Worm (Caenorhabditis elegans) whole organism, L3 larva: Measurements from ENCODE around the gene fbxa-22.
A peak's percentile ranks its signal among the peaks of the same experiment; 100 is the strongest.

Source experiments
- ZK546.5 ChIP-seq: sonication (generic microtip); optimal IDR thresholded peaks from 2 replicates; lab custom pipeline; 2017; ENCODE audit warnings: missing biosample characterization, missing genetic modification characterization
- ama-1 ChIP-seq: fragments of 150-350 bp; optimal IDR thresholded peaks from 2 replicates; lab custom pipeline; 2018
- ceh-16 ChIP-seq: sonication (generic microtip); optimal IDR thresholded peaks from 2 replicates; lab custom pipeline; 2017; ENCODE audit warnings: missing biosample characterization, missing genetic modification characterization
- ceh-28 ChIP-seq: fragments of 150-350 bp; optimal IDR thresholded peaks from 2 replicates; lab custom pipeline; 2014; ENCODE audit warnings: missing biosample characterization, missing genetic modification reagents, missing genetic modification characterization
- ceh-9 ChIP-seq: sonication (generic microtip); optimal IDR thresholded peaks from 2 replicates; lab custom pipeline; 2018; ENCODE audit warnings: missing biosample characterization, missing genetic modification characterization
- egl-5 ChIP-seq: fragments of 150-350 bp; optimal IDR thresholded peaks from 2 replicates; lab custom pipeline; 2017; ENCODE audit warnings: missing biosample characterization, missing genetic modification reagents, missing genetic modification characterization, inconsistent platforms
- elt-2 ChIP-seq: sonication (generic microtip); optimal IDR thresholded peaks from 2 replicates; lab custom pipeline; 2016; ENCODE audit warnings: missing genetic modification reagents, mild to moderate bottlenecking, missing genetic modification characterization, missing compliant biosample characterization
- fkh-10 ChIP-seq: sonication (generic microtip); optimal IDR thresholded peaks from 2 replicates; lab custom pipeline; 2017; ENCODE audit warnings: missing biosample characterization, missing genetic modification reagents, missing genetic modification characterization
- fkh-2 ChIP-seq: fragments of 150-350 bp; optimal IDR thresholded peaks from 2 replicates; lab custom pipeline; 2014; ENCODE audit warnings: missing biosample characterization, missing genetic modification reagents, missing genetic modification characterization
- fos-1 ChIP-seq: fragments of 150-350 bp; optimal IDR thresholded peaks from 2 replicates; lab custom pipeline; 2014; ENCODE audit warnings: missing biosample characterization, missing genetic modification characterization
- hmg-11 ChIP-seq: sonication (generic microtip); optimal IDR thresholded peaks from 2 replicates; lab custom pipeline; 2016; ENCODE audit warnings: missing genetic modification characterization, missing compliant biosample characterization
- jun-1 ChIP-seq: fragments of 150-350 bp; optimal IDR thresholded peaks from 2 replicates; lab custom pipeline; 2014; ENCODE audit warnings: missing biosample characterization, missing genetic modification reagents, missing genetic modification characterization
- lin-15B ChIP-seq: fragments of 150-350 bp; optimal IDR thresholded peaks from 2 replicates; lab custom pipeline; 2014; ENCODE audit warnings: missing biosample characterization, missing genetic modification characterization
- lsy-12 ChIP-seq: sonication (generic microtip); optimal IDR thresholded peaks from 2 replicates; lab custom pipeline; 2016; ENCODE audit warnings: mild to moderate bottlenecking, missing genetic modification characterization, missing compliant biosample characterization
- mdl-1 ChIP-seq: fragments of 150-350 bp; optimal IDR thresholded peaks from 2 replicates; lab custom pipeline; 2014; ENCODE audit warnings: missing biosample characterization, missing genetic modification characterization
- mml-1 ChIP-seq: fragments of 150-350 bp; sonication (generic microtip); optimal IDR thresholded peaks from 3 replicates; lab custom pipeline; 2014; ENCODE audit warnings: missing biosample characterization, missing genetic modification characterization
- nfya-1 ChIP-seq: sonication (generic microtip); optimal IDR thresholded peaks from 2 replicates; lab custom pipeline; 2017; ENCODE audit warnings: missing genetic modification characterization, mild to moderate bottlenecking, missing compliant biosample characterization, antibody characterized with exemption, moderate library complexity; ENCODE audit not compliant: insufficient read depth
- nhr-11 ChIP-seq: fragments of 150-350 bp; optimal IDR thresholded peaks from 2 replicates; lab custom pipeline; 2014; ENCODE audit warnings: missing biosample characterization, missing genetic modification characterization
- nhr-12 ChIP-seq: fragments of 150-350 bp; optimal IDR thresholded peaks from 2 replicates; lab custom pipeline; 2014; ENCODE audit warnings: missing biosample characterization, missing genetic modification characterization
- nhr-23 ChIP-seq: fragments of 150-350 bp; optimal IDR thresholded peaks from 2 replicates; lab custom pipeline; 2014; ENCODE audit warnings: missing biosample characterization, missing genetic modification reagents, missing genetic modification characterization
- nhr-237 ChIP-seq: fragments of 150-350 bp; optimal IDR thresholded peaks from 2 replicates; lab custom pipeline; 2014; ENCODE audit warnings: missing biosample characterization, missing genetic modification characterization
- nhr-25 ChIP-seq: sonication (generic microtip); optimal IDR thresholded peaks from 2 replicates; lab custom pipeline; 2017; ENCODE audit warnings: missing biosample characterization, missing genetic modification characterization
- nhr-43 ChIP-seq: sonication (generic microtip); optimal IDR thresholded peaks from 2 replicates; lab custom pipeline; 2016; ENCODE audit warnings: mild to moderate bottlenecking, missing genetic modification characterization, missing compliant biosample characterization; ENCODE audit not compliant: poor library complexity, severe bottlenecking
- nhr-76 ChIP-seq: fragments of 150-350 bp; sonication (generic microtip); optimal IDR thresholded peaks from 5 replicates; lab custom pipeline; 2014; ENCODE audit warnings: missing biosample characterization, missing genetic modification characterization
- pha-4 ChIP-seq: fragments of 150-350 bp; optimal IDR thresholded peaks from 2 replicates; lab custom pipeline; 2014; ENCODE audit warnings: missing biosample characterization, missing genetic modification reagents, missing genetic modification characterization
- pqm-1 ChIP-seq: fragments of 150-350 bp; optimal IDR thresholded peaks from 2 replicates; lab custom pipeline; 2017; ENCODE audit warnings: missing biosample characterization, missing genetic modification characterization, inconsistent platforms
- sea-2 ChIP-seq: fragments of 150-350 bp; sonication (generic microtip); optimal IDR thresholded peaks from 4 replicates; lab custom pipeline; 2014; ENCODE audit warnings: missing biosample characterization, missing genetic modification reagents, missing genetic modification characterization
- tbx-2 ChIP-seq: sonication (generic microtip); optimal IDR thresholded peaks from 2 replicates; lab custom pipeline; 2016; ENCODE audit warnings: mild to moderate bottlenecking, missing genetic modification characterization, missing compliant biosample characterization
- unc-62 ChIP-seq: fragments of 150-350 bp; sonication (generic microtip); optimal IDR thresholded peaks from 4 replicates; lab custom pipeline; 2014; ENCODE audit warnings: missing biosample characterization, missing genetic modification reagents, missing genetic modification characterization
- zag-1 ChIP-seq: fragments of 150-350 bp; optimal IDR thresholded peaks from 2 replicates; lab custom pipeline; 2014; ENCODE audit warnings: missing biosample characterization, missing genetic modification characterization
- ztf-11 ChIP-seq: fragments of 150-350 bp; optimal IDR thresholded peaks from 2 replicates; lab custom pipeline; 2014; ENCODE audit warnings: missing biosample characterization, missing genetic modification characterization
- ztf-4 ChIP-seq: fragments of 150-350 bp; optimal IDR thresholded peaks from 2 replicates; lab custom pipeline; 2014; ENCODE audit warnings: missing biosample characterization, missing genetic modification characterization

fbxa-22 gene

DNA sequence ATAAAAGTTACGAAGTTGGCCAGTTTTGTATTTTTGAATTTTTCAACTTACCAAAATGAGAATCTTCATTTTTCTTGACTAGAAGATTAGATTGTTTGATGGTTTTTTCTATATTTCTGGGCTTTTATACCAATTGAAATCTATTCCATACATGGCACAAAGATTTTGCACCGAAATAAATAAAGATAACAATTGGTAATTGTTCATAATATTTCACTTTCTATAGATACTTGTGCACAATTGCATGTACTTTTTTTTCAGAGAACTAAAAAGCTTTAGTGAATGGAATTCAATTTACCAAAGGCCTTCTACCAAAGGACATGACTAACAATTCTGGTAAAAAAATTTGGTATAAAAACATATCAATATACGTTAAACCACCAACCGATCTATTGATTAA is 15.9 kb downstream of the fbxa-22 start, which contains the start of the genes T12B5.15 and T12B5.14:
Gene T12B5.15, minus strand, starts transcription at position 101 of the 400 bp plus-strand sequence.
Gene T12B5.14, plus strand, starts transcription at position 321 of the 400 bp plus-strand sequence.
- TF ChIP-seq ceh-9 (tag; lab: Kevin White, UChicago) (no peak), nhr-237 (tag; lab: Kevin White, UChicago) (no peak), ceh-16 (tag; lab: Kevin White, UChicago) (no peak), ceh-28 (tag; lab: Kevin White, UChicago) (no peak), jun-1 (tag; lab: Kevin White, UChicago) (no peak), ama-1 (lab: Kevin White, UChicago) (no peak), mdl-1 (tag; lab: Kevin White, UChicago) (no peak), nhr-11 (tag; lab: Kevin White, UChicago) (no peak), egl-5 (tag; lab: Kevin White, UChicago) (no peak), mml-1 (tag; lab: Kevin White, UChicago) (no peak), tbx-2 (tag; lab: Kevin White, UChicago) (no peak), lsy-12 (no peak), nhr-12 (tag; lab: Kevin White, UChicago) (no peak), pqm-1 (tag; lab: Kevin White, UChicago) (no peak)

DNA sequence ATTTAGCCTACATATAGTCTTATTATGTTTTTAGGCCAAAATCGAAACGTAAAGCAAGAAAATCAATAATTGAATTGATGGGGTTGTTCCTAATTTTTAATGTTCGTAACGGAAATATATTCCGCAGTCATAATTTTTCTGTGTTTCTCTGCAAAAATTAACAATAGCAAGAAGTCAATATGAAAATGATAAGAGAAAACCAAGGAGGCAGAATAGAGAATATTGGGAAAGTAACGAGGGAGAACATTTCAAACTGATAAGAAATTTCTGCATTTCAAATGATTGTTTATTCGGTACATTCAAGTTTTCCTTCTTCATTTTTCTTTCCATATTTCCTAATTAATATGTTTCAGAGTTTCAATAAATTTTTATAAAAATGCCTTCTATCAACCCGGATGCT is 17.3 kb downstream of the fbxa-22 start, which contains the start of gene fbxa-54:
Gene fbxa-54, plus strand, starts transcription at position 354 of the 400 bp plus-strand sequence.
- no peak for TF ChIP-seq fkh-10 (GFP tag; lab: Kevin White, UChicago)
- no peak for TF ChIP-seq ZK546.5 (tag; lab: Kevin White, UChicago)
- TF ChIP-seq ztf-4 (tag; lab: Kevin White, UChicago): no peak
- no peak for TF ChIP-seq mml-1 (tag; lab: Kevin White, UChicago)
- no peak for TF ChIP-seq tbx-2 (tag; lab: Kevin White, UChicago)
- TF ChIP-seq pha-4 (tag; lab: Kevin White, UChicago): peak; percentile 66
- peak; percentile 70 for TF ChIP-seq elt-2 (tag; lab: Kevin White, UChicago)
- no peak for TF ChIP-seq nfya-1 (tag; lab: Kevin White, UChicago)
- TF ChIP-seq egl-5 (tag; lab: Kevin White, UChicago): no peak
- no peak for TF ChIP-seq lsy-12
- no peak for TF ChIP-seq nhr-11 (tag; lab: Kevin White, UChicago)

DNA sequence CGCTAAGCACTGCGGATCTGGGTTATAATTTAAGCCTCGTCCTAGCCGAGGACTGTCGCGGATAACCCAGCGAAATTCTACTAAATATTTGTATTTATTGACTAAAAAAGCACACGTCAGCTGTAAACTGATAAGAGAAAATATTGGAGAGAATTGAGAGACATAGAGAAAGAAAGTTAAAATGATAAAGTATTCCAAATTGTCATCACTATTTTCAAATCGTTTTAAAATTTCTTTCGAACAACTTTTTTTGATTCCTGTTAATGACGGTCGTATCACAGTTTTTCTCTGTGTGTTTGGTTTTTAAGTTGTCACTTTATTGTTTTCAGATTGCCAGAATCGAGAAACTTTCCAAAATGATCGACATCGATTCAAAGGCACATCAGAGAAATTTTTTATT is 23.3 kb downstream of the fbxa-22 start, which contains the start of gene fbxa-51:
Gene fbxa-51, plus strand, starts transcription at position 322 of the 400 bp plus-strand sequence.
- peak; percentile 58 for TF ChIP-seq elt-2 (tag; lab: Kevin White, UChicago)
- TF ChIP-seq pqm-1 (tag; lab: Kevin White, UChicago): no peak
- TF ChIP-seq, all 47 proteins: peak for 1

DNA sequence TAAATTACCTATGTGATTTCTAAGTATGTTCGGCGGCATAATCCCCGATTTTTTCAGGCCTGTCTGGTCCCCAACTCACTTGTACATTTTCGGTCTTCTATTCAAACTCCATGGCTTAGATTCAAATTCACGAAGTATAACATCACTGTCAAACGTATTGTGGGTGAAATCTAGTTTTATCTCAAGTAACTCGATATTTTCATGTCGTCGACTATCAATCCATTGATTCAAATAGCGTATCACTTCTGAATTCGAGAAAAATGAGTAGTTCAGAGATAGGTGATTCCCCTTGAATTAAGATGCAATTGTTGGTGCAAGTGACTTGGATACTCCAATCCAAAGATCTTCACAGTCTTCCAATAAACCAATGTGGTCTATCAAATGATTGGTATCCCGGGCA is 26.0 kb downstream of the fbxa-22 start:
- no peak for TF ChIP-seq fos-1 (tag; lab: Kevin White, UChicago)
- no peak for TF ChIP-seq unc-62 (GFP tag; lab: Kevin White, UChicago)
- TF ChIP-seq lin-15B (tag; lab: Kevin White, UChicago): no peak
- TF ChIP-seq mml-1 (tag; lab: Kevin White, UChicago): no peak
- no peak for TF ChIP-seq fkh-2 (tag; lab: Kevin White, UChicago)
- TF ChIP-seq ztf-11: no peak
- TF ChIP-seq zag-1 (tag; lab: Kevin White, UChicago): no peak
- TF ChIP-seq nfya-1 (tag; lab: Kevin White, UChicago): no peak
- no peak for TF ChIP-seq tbx-2 (tag; lab: Kevin White, UChicago)

DNA sequence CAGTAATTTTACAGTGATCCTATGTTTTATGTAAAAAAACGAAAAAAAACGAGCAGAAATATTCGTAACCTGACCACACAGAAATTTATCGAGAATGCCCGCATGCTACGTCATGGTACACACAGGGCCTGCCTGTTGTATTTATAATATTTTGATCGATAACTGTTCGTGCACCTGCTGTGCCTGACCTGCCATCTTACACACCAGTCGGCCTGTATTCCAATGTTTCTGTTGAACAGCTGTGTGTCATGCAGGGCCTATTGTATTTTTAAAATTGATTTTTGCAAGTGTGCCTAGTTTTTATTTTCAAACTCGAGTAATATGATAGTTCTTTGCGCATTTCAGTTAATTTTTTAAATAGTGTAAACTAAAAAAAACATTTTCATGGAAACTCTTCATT is 27.6 kb downstream of the fbxa-22 start:
- TF ChIP-seq nfya-1 (tag; lab: Kevin White, UChicago) (no peak), lin-15B (tag; lab: Kevin White, UChicago) (no peak), ztf-11 (no peak), nhr-43 (tag; lab: Kevin White, UChicago) (no peak), jun-1 (tag; lab: Kevin White, UChicago) (no peak), hmg-11 (tag; lab: Kevin White, UChicago) (no peak), nhr-25 (tag; lab: Kevin White, UChicago) (no peak), nhr-76 (no peak), sea-2 (GFP tag; lab: Kevin White, UChicago) (no peak), nhr-23 (tag; lab: Kevin White, UChicago) (no peak), ceh-28 (tag; lab: Kevin White, UChicago) (no peak), lsy-12 (no peak), mdl-1 (tag; lab: Kevin White, UChicago) (no peak)
